Worm (Caenorhabditis elegans) whole organism, late embryonic: Measurements from ENCODE around the gene M01F1.8.

Experiments used
- ahr-1 ChIP-seq: sonication (generic microtip); optimal IDR thresholded peaks from 2 replicates; lab custom pipeline; 2016; ENCODE audit warnings: missing genetic modification characterization, missing compliant biosample characterization
- ama-1 ChIP-seq: fragments of 150-350 bp; optimal IDR thresholded peaks from 2 replicates; lab custom pipeline; 2014
- ceh-18 ChIP-seq: sonication (generic microtip); optimal IDR thresholded peaks from 2 replicates; lab custom pipeline; 2016; ENCODE audit warnings: missing genetic modification characterization, missing compliant biosample characterization
- ceh-30 ChIP-seq: fragments of 150-350 bp; optimal IDR thresholded peaks from 2 replicates; lab custom pipeline; 2014; ENCODE audit warnings: missing biosample characterization, missing genetic modification characterization
- che-1 ChIP-seq: sonication (generic microtip); optimal IDR thresholded peaks from 2 replicates; lab custom pipeline; 2016; ENCODE audit warnings: mild to moderate bottlenecking, missing genetic modification characterization, missing compliant biosample characterization
- elt-2 ChIP-seq: sonication (generic microtip); optimal IDR thresholded peaks from 2 replicates; lab custom pipeline; 2016; ENCODE audit warnings: missing genetic modification reagents, missing genetic modification characterization, missing compliant biosample characterization
- nhr-11 ChIP-seq: fragments of 150-350 bp; optimal IDR thresholded peaks from 2 replicates; lab custom pipeline; 2014; ENCODE audit warnings: missing biosample characterization, missing genetic modification characterization
- npax-4 ChIP-seq: sonication (generic microtip); optimal IDR thresholded peaks from 2 replicates; lab custom pipeline; 2016; ENCODE audit warnings: missing genetic modification characterization, missing compliant biosample characterization
- rnt-1 ChIP-seq: sonication (generic microtip); optimal IDR thresholded peaks from 2 replicates; lab custom pipeline; 2016; ENCODE audit warnings: missing genetic modification characterization, missing compliant biosample characterization
- sox-2 ChIP-seq: fragments of 200-800 bp; sonication (Bioruptor generic); IDR thresholded peaks from 2 replicates; pipeline ENCODE4 v1.3.6; 2022; ENCODE audit warnings: missing genetic modification reagents, missing genetic modification characterization, missing compliant biosample characterization
- tbx-2 ChIP-seq: sonication (generic microtip); optimal IDR thresholded peaks from 2 replicates; lab custom pipeline; 2016; ENCODE audit warnings: missing genetic modification characterization, missing compliant biosample characterization

DNA sequence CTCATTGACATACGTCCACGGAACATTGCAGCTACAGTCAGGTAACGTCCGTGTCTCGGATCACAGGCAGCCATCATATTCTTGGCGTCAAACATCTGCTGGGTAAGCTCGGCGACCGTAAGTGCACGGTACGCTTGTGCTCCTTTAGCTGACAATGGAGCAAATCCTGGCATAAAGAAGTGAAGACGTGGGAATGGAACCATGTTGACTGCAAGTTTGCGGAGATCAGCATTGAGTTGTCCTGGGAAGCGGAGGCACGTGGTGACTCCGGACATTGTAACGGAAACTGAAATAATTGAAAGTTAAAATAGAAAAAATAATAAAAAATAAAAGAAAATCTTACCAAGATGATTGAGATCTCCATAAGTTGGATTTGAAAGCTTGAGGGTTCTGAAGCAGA lies 37.1 kb upstream of the M01F1.8 start:
- no peak for TF ChIP-seq sox-2 (GFP tag; lab: Robert Waterston, UW)
- TF ChIP-seq rnt-1 (tag; lab: Kevin White, UChicago), result no peak
- TF ChIP-seq ceh-30 (tag; lab: Kevin White, UChicago), result no peak
- no peak for TF ChIP-seq ama-1 (lab: Kevin White, UChicago)
- TF ChIP-seq nhr-11 (tag; lab: Kevin White, UChicago), result no peak
- no peak for TF ChIP-seq tbx-2 (tag; lab: Kevin White, UChicago)
- no peak for TF ChIP-seq ceh-18
- TF ChIP-seq elt-2, result no peak
- TF ChIP-seq che-1 (tag; lab: Kevin White, UChicago), result no peak
- TF ChIP-seq npax-4 (tag; lab: Kevin White, UChicago), result no peak
- no peak for TF ChIP-seq ahr-1 (tag; lab: Kevin White, UChicago)
